Worm (Caenorhabditis elegans) whole organism, L3 larva: ENCODE results near the gene sprr-1.

Experiments used
- mdl-1 ChIP-seq: fragments of 150-350 bp; optimal IDR thresholded peaks from 2 replicates; lab custom pipeline; 2014; ENCODE audit warnings: missing biosample characterization, missing genetic modification characterization
- nhr-237 ChIP-seq: fragments of 150-350 bp; optimal IDR thresholded peaks from 2 replicates; lab custom pipeline; 2014; ENCODE audit warnings: missing biosample characterization, missing genetic modification characterization
- snpc-4 ChIP-seq: fragments of 150-350 bp; optimal IDR thresholded peaks from 2 replicates; lab custom pipeline; 2014; ENCODE audit warnings: missing biosample characterization, missing genetic modification characterization
- tbx-2 ChIP-seq: sonication (generic microtip); optimal IDR thresholded peaks from 2 replicates; lab custom pipeline; 2016; ENCODE audit warnings: mild to moderate bottlenecking, missing genetic modification characterization, missing compliant biosample characterization
- unc-39 ChIP-seq: sonication (generic microtip); optimal IDR thresholded peaks from 4 replicates; lab custom pipeline; 2017; ENCODE audit warnings: missing biosample characterization, missing genetic modification characterization

DNA sequence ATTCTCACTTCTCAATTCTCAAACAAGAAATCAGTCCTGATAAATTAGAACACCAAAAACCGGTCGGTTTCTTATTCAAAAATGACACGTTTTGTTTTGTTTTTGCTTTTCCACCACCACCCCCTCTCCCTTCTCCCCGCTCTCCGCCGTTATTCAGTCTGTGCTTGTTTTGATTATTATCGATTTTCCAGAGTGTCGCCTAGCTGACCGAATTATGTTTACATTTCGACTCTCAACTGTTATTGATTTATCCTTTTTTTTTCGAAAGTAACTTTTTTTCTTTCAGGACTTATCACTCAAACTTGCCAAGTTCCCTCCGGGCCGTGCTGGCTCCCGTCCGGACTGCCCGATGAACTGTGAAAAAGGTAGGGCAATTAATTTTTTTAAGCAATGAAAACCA, 27.2 kb downstream of the sprr-1 start, which contains the start of gene gob-1:
- TF ChIP-seq nhr-237 (tag; lab: Kevin White, UChicago) (no peak), tbx-2 (tag; lab: Kevin White, UChicago) (no peak), snpc-4 (tag; lab: Kevin White, UChicago) (no peak), unc-39 (no peak), mdl-1 (tag; lab: Kevin White, UChicago) (no peak)
